Fruit fly (Drosophila melanogaster) whole organism, embryonic: Measurements from ENCODE around the gene hop.

Source experiments
- Asciz ChIP-seq: fragments of 200-800 bp; sonication (Bioruptor generic); optimal IDR thresholded peaks from 2 replicates; lab custom pipeline; 2017; ENCODE audit warnings: missing biosample characterization, mild to moderate bottlenecking, missing genetic modification characterization, missing genetic modification reagents
- Atf3 ChIP-seq: fragments of 200-800 bp; sonication (Bioruptor generic); optimal IDR thresholded peaks from 3 replicates; lab custom pipeline; 2016; ENCODE audit warnings: missing biosample characterization, missing genetic modification characterization
- Awh ChIP-seq: fragments of 200-800 bp; sonication (Bioruptor generic); IDR thresholded peaks from 2 replicates; pipeline ENCODE4, ENCODE4 v1.3.6; 2022; ENCODE audit warnings: missing biosample characterization, missing genetic modification characterization
- CG11696 ChIP-seq: fragments of 200-800 bp; sonication (Bioruptor generic); IDR thresholded peaks from 2 replicates; pipeline ENCODE4 v1.3.6; 2022; ENCODE audit warnings: missing biosample characterization, missing genetic modification characterization
- CG11723 ChIP-seq: fragments of 200-800 bp; sonication (Bioruptor generic); optimal IDR thresholded peaks from 2 replicates; lab custom pipeline; 2017; ENCODE audit warnings: missing biosample characterization, mild to moderate bottlenecking, missing genetic modification characterization
- CG12299 ChIP-seq: fragments of 200-800 bp; sonication (Bioruptor generic); optimal IDR thresholded peaks from 2 replicates; lab custom pipeline; 2018; ENCODE audit warnings: missing biosample characterization, mild to moderate bottlenecking, missing genetic modification characterization
- CG12391 ChIP-seq: fragments of 200-800 bp; sonication (Bioruptor generic); optimal IDR thresholded peaks from 3 replicates; lab custom pipeline; 2018; ENCODE audit warnings: missing biosample characterization, mild to moderate bottlenecking, missing genetic modification characterization, moderate library complexity
- CG12769 ChIP-seq: fragments of 200-800 bp; sonication (Bioruptor generic); optimal IDR thresholded peaks from 2 replicates; lab custom pipeline; 2019; ENCODE audit warnings: missing biosample characterization, mild to moderate bottlenecking, missing genetic modification characterization, moderate library complexity
- CG15514 ChIP-seq: fragments of 200-800 bp; sonication (Bioruptor generic); optimal IDR thresholded peaks from 3 replicates; lab custom pipeline; 2017; ENCODE audit warnings: missing biosample characterization, missing genetic modification characterization, mild to moderate bottlenecking, moderate library complexity, missing genetic modification reagents
- CG16815 ChIP-seq: fragments of 200-800 bp; sonication (Bioruptor generic); optimal IDR thresholded peaks from 3 replicates; lab custom pipeline; 2017; ENCODE audit warnings: missing biosample characterization, mild to moderate bottlenecking, missing genetic modification characterization
- CG2120 ChIP-seq: fragments of 200-800 bp; sonication (Bioruptor generic); optimal IDR thresholded peaks from 3 replicates; lab custom pipeline; 2016; ENCODE audit warnings: missing biosample characterization, missing genetic modification characterization
- CG31365 ChIP-seq: fragments of 200-800 bp; sonication (Bioruptor generic); optimal IDR thresholded peaks from 2 replicates; lab custom pipeline; 2018; ENCODE audit warnings: missing biosample characterization, mild to moderate bottlenecking, missing genetic modification characterization
- CG32532 ChIP-seq: fragments of 200-800 bp; sonication (Bioruptor generic); IDR thresholded peaks from 2 replicates; pipeline ENCODE4 v1.3.6; 2022; ENCODE audit warnings: missing biosample characterization, missing genetic modification characterization
- CG32767 ChIP-seq: fragments of 200-800 bp; sonication (Bioruptor generic); IDR thresholded peaks from 2 replicates; pipeline ENCODE4 v1.3.6; 2022; ENCODE audit warnings: missing biosample characterization, missing genetic modification characterization
- CG3838 ChIP-seq: fragments of 200-800 bp; sonication (Bioruptor generic); optimal IDR thresholded peaks from 3 replicates; lab custom pipeline; 2016; ENCODE audit warnings: missing biosample characterization, missing genetic modification characterization
- CG4404 ChIP-seq: fragments of 200-800 bp; sonication (Bioruptor generic); IDR thresholded peaks from 2 replicates; pipeline ENCODE4 v1.3.6; 2022; ENCODE audit warnings: missing biosample characterization, missing genetic modification characterization
- CG4617 ChIP-seq: fragments of 200-800 bp; sonication (Bioruptor generic); optimal IDR thresholded peaks from 3 replicates; lab custom pipeline; 2016; ENCODE audit warnings: missing biosample characterization, missing genetic modification characterization, borderline replicate concordance
- CG7839 ChIP-seq: fragments of 200-800 bp; sonication (Bioruptor generic); optimal IDR thresholded peaks from 3 replicates; lab custom pipeline; 2018; ENCODE audit warnings: missing biosample characterization, mild to moderate bottlenecking, missing genetic modification characterization, moderate library complexity
- CG8388 ChIP-seq: fragments of 200-800 bp; sonication (Bioruptor generic); optimal IDR thresholded peaks from 2 replicates; lab custom pipeline; 2019; ENCODE audit warnings: missing biosample characterization, mild to moderate bottlenecking, missing genetic modification characterization, moderate library complexity
- CG9797 ChIP-seq: fragments of 200-800 bp; sonication (Bioruptor generic); optimal IDR thresholded peaks from 3 replicates; lab custom pipeline; 2018; ENCODE audit warnings: missing biosample characterization, mild to moderate bottlenecking, missing genetic modification characterization
- CrebB ChIP-seq: fragments of 200-800 bp; sonication (Bioruptor generic); optimal IDR thresholded peaks from 3 replicates; lab custom pipeline; 2018; ENCODE audit warnings: missing biosample characterization, mild to moderate bottlenecking, missing genetic modification characterization
- D19A ChIP-seq: fragments of 200-800 bp; optimal IDR thresholded peaks from 3 replicates; lab custom pipeline; 2019; ENCODE audit warnings: missing biosample characterization, mild to moderate bottlenecking, missing genetic modification characterization, moderate library complexity
- Hr51 ChIP-seq, 2 experiments: fragments of 200-800 bp; sonication (Bioruptor generic); optimal IDR thresholded peaks; 2 replicates in 1 of 2; 3 replicates in 1 of 2; lab custom pipeline; 2016 to 2018; ENCODE audit warnings: missing biosample characterization in 2 of 2, missing genetic modification characterization in 2 of 2, mild to moderate bottlenecking in 1 of 2, moderate library complexity in 1 of 2
- Hsf ChIP-seq: fragments of 200-800 bp; sonication (Bioruptor generic); optimal IDR thresholded peaks from 3 replicates; lab custom pipeline; 2016; ENCODE audit warnings: missing biosample characterization, missing genetic modification characterization
- Lim3 ChIP-seq: fragments of 200-800 bp; sonication (Bioruptor generic); IDR thresholded peaks from 2 replicates; pipeline ENCODE4 v1.3.6; 2022; ENCODE audit warnings: missing biosample characterization, missing genetic modification characterization
- MBD-R2 ChIP-seq: fragments of 200-800 bp; sonication (Bioruptor generic); IDR thresholded peaks from 2 replicates; pipeline ENCODE4 v1.3.6; 2022; ENCODE audit warnings: missing biosample characterization, missing genetic modification characterization
- Opbp ChIP-seq: fragments of 200-800 bp; sonication (Bioruptor generic); IDR thresholded peaks from 3 replicates; pipeline ENCODE4 v1.3.6; 2022; ENCODE audit warnings: missing biosample characterization, missing genetic modification characterization; ENCODE audit not compliant: partially characterized antibody
- Sry-β ChIP-seq: fragments of 200-800 bp; sonication (Bioruptor generic); optimal IDR thresholded peaks from 2 replicates; lab custom pipeline; 2018; ENCODE audit warnings: missing biosample characterization, mild to moderate bottlenecking, missing genetic modification characterization, moderate library complexity
- da ChIP-seq: fragments of 200-800 bp; sonication (Bioruptor generic); optimal IDR thresholded peaks from 2 replicates; lab custom pipeline; 2016; ENCODE audit warnings: missing biosample characterization, missing genetic modification characterization
- dan ChIP-seq: fragments of 200-800 bp; sonication (Bioruptor generic); IDR thresholded peaks from 2 replicates; pipeline ENCODE4 v1.3.6; 2022; ENCODE audit warnings: missing biosample characterization, missing genetic modification characterization
- dpn ChIP-seq, 2 experiments: fragments of 200-800 bp; sonication (Bioruptor generic); optimal IDR thresholded peaks; 3 replicates each; lab custom pipeline; 2016; ENCODE audit warnings: missing biosample characterization in 2 of 2, missing genetic modification characterization in 2 of 2
- en ChIP-seq: fragments of 200-800 bp; sonication (Bioruptor generic); optimal IDR thresholded peaks from 2 replicates; lab custom pipeline; 2016; ENCODE audit warnings: missing biosample characterization, missing genetic modification characterization
- ewg ChIP-seq: fragments of 200-800 bp; sonication (Bioruptor generic); optimal IDR thresholded peaks from 3 replicates; lab custom pipeline; 2017; ENCODE audit warnings: mild to moderate bottlenecking, missing biosample characterization, missing genetic modification reagents, missing genetic modification characterization
- knrl ChIP-seq: fragments of 200-800 bp; sonication (Bioruptor generic); IDR thresholded peaks from 3 replicates; pipeline ENCODE4 v1.3.6; 2022; ENCODE audit warnings: missing biosample characterization, missing genetic modification characterization; ENCODE audit not compliant: partially characterized antibody
- mirr ChIP-seq: fragments of 200-800 bp; sonication (Bioruptor generic); optimal IDR thresholded peaks from 3 replicates; lab custom pipeline; 2018; ENCODE audit warnings: missing biosample characterization, mild to moderate bottlenecking, missing genetic modification characterization
- pan ChIP-seq, 4 experiments: fragments of >200 bp in 3 of 4; fragments of 200-800 bp in 1 of 4; sonication (Bioruptor generic) in 1 of 4; optimal IDR thresholded peaks in 3 of 4; IDR thresholded peaks in 1 of 4; 2 replicates each; pipeline versions ENCODE4 v1.3.6 to Lab custom; 2017 to 2022; ENCODE audit warnings: missing biosample characterization in 2 of 4, missing genetic modification characterization in 2 of 4, mixed read lengths in 1 of 4
- peb ChIP-seq: fragments of 200-800 bp; sonication (Bioruptor generic); IDR thresholded peaks from 2 replicates; pipeline ENCODE4 v1.3.6; 2022; ENCODE audit warnings: missing biosample characterization, missing genetic modification characterization
- pfk ChIP-seq: fragments of 200-800 bp; sonication (Bioruptor generic); optimal IDR thresholded peaks from 2 replicates; lab custom pipeline; 2018; ENCODE audit warnings: missing biosample characterization, mild to moderate bottlenecking, missing genetic modification characterization, moderate library complexity
- pho ChIP-seq: fragments of 200-800 bp; sonication (Bioruptor generic); optimal IDR thresholded peaks from 2 replicates; lab custom pipeline; 2016; ENCODE audit warnings: missing biosample characterization, missing genetic modification characterization
- prd ChIP-seq, 3 experiments: fragments of >200 bp in 2 of 3; fragments of 200-800 bp in 1 of 3; sonication (Bioruptor generic) in 1 of 3; optimal IDR thresholded peaks in 2 of 3; IDR thresholded peaks in 1 of 3; 2 replicates in 2 of 3; 3 replicates in 1 of 3; pipeline versions ENCODE4 v1.3.6 to Lab custom; 2017 to 2022; ENCODE audit warnings: missing biosample characterization in 1 of 3, missing genetic modification characterization in 1 of 3
- pzg ChIP-seq: fragments of 200-800 bp; sonication (Bioruptor generic); optimal IDR thresholded peaks from 3 replicates; lab custom pipeline; 2018; ENCODE audit warnings: missing biosample characterization, mild to moderate bottlenecking, missing genetic modification characterization, moderate library complexity
- sd ChIP-seq: fragments of 200-800 bp; sonication (Bioruptor generic); optimal IDR thresholded peaks from 3 replicates; lab custom pipeline; 2018; ENCODE audit warnings: missing biosample characterization, mild to moderate bottlenecking, missing genetic modification characterization, moderate library complexity
- stc ChIP-seq: fragments of 200-800 bp; sonication (Bioruptor generic); IDR thresholded peaks from 2 replicates; pipeline ENCODE4 v1.3.6; 2022; ENCODE audit warnings: missing biosample characterization, missing genetic modification characterization
- tgo ChIP-seq: fragments of 200-800 bp; sonication (Bioruptor generic); IDR thresholded peaks from 3 replicates; pipeline ENCODE4 v1.3.6; 2022; ENCODE audit warnings: missing biosample characterization, missing genetic modification characterization
- tio ChIP-seq: fragments of 200-800 bp; sonication (Bioruptor generic); optimal IDR thresholded peaks from 2 replicates; lab custom pipeline; 2017; ENCODE audit warnings: missing biosample characterization, missing genetic modification characterization, inconsistent platforms
- z ChIP-seq: fragments of 200-800 bp; sonication (Bioruptor generic); IDR thresholded peaks from 3 replicates; pipeline ENCODE4 v1.3.6; 2022; ENCODE audit warnings: missing biosample characterization, missing genetic modification characterization
- zen ChIP-seq: fragments of 200-800 bp; sonication (Bioruptor generic); optimal IDR thresholded peaks from 3 replicates; lab custom pipeline; 2018; ENCODE audit warnings: missing biosample characterization, mild to moderate bottlenecking, missing genetic modification characterization, moderate library complexity
- zf30C ChIP-seq: fragments of 200-800 bp; sonication (Bioruptor generic); optimal IDR thresholded peaks from 3 replicates; lab custom pipeline; 2018; ENCODE audit warnings: missing biosample characterization, mild to moderate bottlenecking, missing genetic modification characterization
- zfh1 ChIP-seq: fragments of 200-800 bp; sonication (Bioruptor generic); IDR thresholded peaks from 3 replicates; pipeline ENCODE4 v1.3.6; 2022; ENCODE audit warnings: missing biosample characterization, missing genetic modification characterization

hop gene

dm6 chrX:11379139-11379538 lies 11.2 kb upstream of the hop start (continued):
- peak; percentile 28 for TF ChIP-seq mirr (GFP tag; lab: Kevin White, UChicago)
- TF ChIP-seq zfh1 = peak; percentile 45; the same call in 1 of the 3 replicates
- no peak for TF ChIP-seq zf30C (GFP tag; lab: Kevin White, UChicago)
- peak; percentile 8 for TF ChIP-seq CG8388 (GFP tag; lab: Kevin White, UChicago)
- TF ChIP-seq MBD-R2 = 0 out of 2 replicates have a peak, but pooled peaks have one; percentile 19
- TF ChIP-seq CG11696 (GFP tag; lab: Robert Waterston, UW) = peak; percentile 71
- 0 out of 2 replicates have a peak, but pooled peaks have one; percentile 24 for TF ChIP-seq Awh
- no peak for TF ChIP-seq Atf3 (GFP tag; lab: Kevin White, UChicago)
- peak; percentile 21 for TF ChIP-seq CrebB (tag; lab: Kevin White, UChicago)
- no peak for TF ChIP-seq pho (GFP tag; lab: Kevin White, UChicago)
- TF ChIP-seq CG4404 (GFP tag; lab: Robert Waterston, UW) = no peak
- peak; percentile 4 for TF ChIP-seq D19A (tag; lab: Kevin White, UChicago)
- TF ChIP-seq CG15514 (GFP tag; lab: Kevin White, UChicago) = no peak
- peak in 1 of 2 experiments; percentile 58 for TF ChIP-seq Hr51 (GFP tag; optimal IDR thresholded peaks at IDR 0.05; lab: Kevin White, UChicago)
- no peak for TF ChIP-seq zen (tag; lab: Kevin White, UChicago)
- no peak for TF ChIP-seq pzg (GFP tag; lab: Kevin White, UChicago)
- TF ChIP-seq CG7839 (tag; lab: Kevin White, UChicago) = peak; percentile 68
- TF ChIP-seq Hsf (GFP tag; lab: Kevin White, UChicago) = peak; percentile 16
- peak; percentile 80 for TF ChIP-seq CG12769 (tag; lab: Kevin White, UChicago)
- TF ChIP-seq CG32532 (GFP tag; lab: Robert Waterston, UW) = peak; percentile 57; the same call in 1 of the 2 replicates
- no peak for TF ChIP-seq z
- TF ChIP-seq en (GFP tag; lab: Kevin White, UChicago) = no peak
- TF ChIP-seq sd (tag; lab: Kevin White, UChicago) = no peak
- no peak for TF ChIP-seq tio (GFP tag; lab: Kevin White, UChicago)
- TF ChIP-seq CG32767 (GFP tag; lab: Robert Waterston, UW) = no peak
- TF ChIP-seq knrl (GFP tag; lab: Robert Waterston, UW) = no peak
- TF ChIP-seq CG11723 (GFP tag; lab: Kevin White, UChicago) = no peak
- no peak for TF ChIP-seq CG3838 (GFP tag; lab: Kevin White, UChicago)
- TF ChIP-seq ewg (GFP tag; lab: Kevin White, UChicago) = no peak
- TF ChIP-seq CG12391 (tag; lab: Kevin White, UChicago) = peak; percentile 40
- no peak for TF ChIP-seq CG16815 (GFP tag; lab: Kevin White, UChicago)
- TF ChIP-seq Sry-β = no peak
- no peak for TF ChIP-seq CG4617 (GFP tag; lab: Kevin White, UChicago)
- no peak for TF ChIP-seq CG12299 (tag; lab: Kevin White, UChicago)
- peak in 1 of 2 experiments; percentile 4 for TF ChIP-seq dpn (GFP tag; optimal IDR thresholded peaks at IDR 0.05; lab: Kevin White, UChicago)
- no peak for TF ChIP-seq da (GFP tag; lab: Kevin White, UChicago)
- no peak for TF ChIP-seq CG9797 (GFP tag; lab: Kevin White, UChicago)
- peak; percentile 19; the same call in 1 of the 2 replicates for TF ChIP-seq peb
- peak; percentile 39 for TF ChIP-seq CG2120
- no peak for TF ChIP-seq Lim3
- no peak for TF ChIP-seq stc (GFP tag; lab: Robert Waterston, UW)
- no peak for TF ChIP-seq pfk (GFP tag; lab: Kevin White, UChicago)
- TF ChIP-seq Opbp (GFP tag; lab: Robert Waterston, UW) = no peak
- no peak for TF ChIP-seq pan (optimal IDR thresholded peaks at IDR 0.05; lab: Kevin White, UChicago)
- TF ChIP-seq pan (GFP tag; optimal IDR thresholded peaks at IDR 0.05 in 1 of 2, IDR thresholded peaks at IDR 0.05 in 1 of 2) = peak in 1 of 2 experiments; percentile 58
- no peak for TF ChIP-seq CG31365 (tag; lab: Kevin White, UChicago)
- peak; percentile 15 for TF ChIP-seq Asciz (GFP tag; lab: Kevin White, UChicago)
- peak; percentile 48; the same call in 2 of the 3 replicates for TF ChIP-seq tgo (GFP tag; lab: Robert Waterston, UW)
- TF ChIP-seq dan (GFP tag; lab: Robert Waterston, UW) = no peak
- no peak for TF ChIP-seq prd (optimal IDR thresholded peaks at IDR 0.05; lab: Kevin White, UChicago)
- TF ChIP-seq prd (GFP tag; IDR thresholded peaks at IDR 0.05; lab: Robert Waterston, UW) = peak; percentile 55
